Worm (Caenorhabditis elegans) whole organism, late embryonic: ENCODE measurements around the gene acdh-12.

ENCODE experiments used
- fkh-10 ChIP-seq: fragments of 150-350 bp; optimal IDR thresholded peaks from 2 replicates; lab custom pipeline; 2014; ENCODE audit warnings: missing biosample characterization, missing genetic modification reagents, missing genetic modification characterization
- nhr-11 ChIP-seq: fragments of 150-350 bp; optimal IDR thresholded peaks from 2 replicates; lab custom pipeline; 2014; ENCODE audit warnings: missing biosample characterization, missing genetic modification characterization
- pag-3 ChIP-seq: sonication (generic microtip); optimal IDR thresholded peaks from 2 replicates; lab custom pipeline; 2016; ENCODE audit warnings: missing compliant biosample characterization, missing genetic modification characterization, borderline replicate concordance
- sox-2 ChIP-seq: fragments of 200-800 bp; sonication (Bioruptor generic); IDR thresholded peaks from 2 replicates; pipeline ENCODE4 v1.3.6; 2022; ENCODE audit warnings: missing genetic modification reagents, missing genetic modification characterization, missing compliant biosample characterization
- tbx-2 ChIP-seq: sonication (generic microtip); optimal IDR thresholded peaks from 2 replicates; lab custom pipeline; 2016; ENCODE audit warnings: missing genetic modification characterization, missing compliant biosample characterization

DNA sequence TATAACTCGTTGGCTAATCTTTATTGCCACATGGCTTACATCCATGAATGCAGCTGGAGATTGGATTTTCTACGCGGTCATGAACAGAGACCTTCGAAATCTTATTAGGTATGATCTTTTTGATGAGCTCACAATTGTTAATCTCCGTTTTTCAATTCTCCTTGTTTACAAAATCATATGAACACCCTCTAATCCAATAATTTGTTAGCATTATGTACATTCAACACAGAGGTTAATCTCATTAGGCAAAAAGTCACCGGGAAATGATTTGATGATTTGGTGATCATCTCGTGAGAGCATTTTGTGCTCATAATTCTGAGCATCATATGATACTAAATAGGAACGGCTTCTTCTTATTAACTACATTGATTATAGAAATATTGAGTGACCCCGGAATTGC lies 49.2 kb downstream of the acdh-12 start:
- TF ChIP-seq sox-2 (GFP tag; lab: Robert Waterston, UW) (no peak), tbx-2 (tag; lab: Kevin White, UChicago) (no peak), fkh-10 (GFP tag; lab: Kevin White, UChicago) (no peak), pag-3 (tag; lab: Kevin White, UChicago) (no peak), nhr-11 (tag; lab: Kevin White, UChicago) (no peak)
